Worm (Caenorhabditis elegans) whole organism, young adult: Measurements from ENCODE around the gene tbc-9.

Experiments used
- C06A6.2 ChIP-seq: fragments of 200-800 bp; sonication (Bioruptor generic); conservative IDR thresholded peaks from 2 replicates; pipeline ENCODE4 v1.3.6; 2022; ENCODE audit warnings: missing genetic modification characterization, missing compliant biosample characterization
- C17E4.6 ChIP-seq: fragments of 200-800 bp; sonication (Bioruptor generic); IDR thresholded peaks from 2 replicates; pipeline ENCODE4 v1.3.6; 2022; ENCODE audit warnings: missing genetic modification reagents, missing genetic modification characterization, missing compliant biosample characterization
- D2030.7 ChIP-seq: fragments of 200-800 bp; sonication (Bioruptor generic); IDR thresholded peaks from 2 replicates; pipeline ENCODE4 v1.3.6; 2022; ENCODE audit warnings: missing genetic modification reagents, missing genetic modification characterization, missing compliant biosample characterization
- F10E7.11 ChIP-seq: sonication (generic microtip); optimal IDR thresholded peaks from 2 replicates; lab custom pipeline; 2017; ENCODE audit warnings: mild to moderate bottlenecking, missing genetic modification characterization, moderate library complexity, missing compliant biosample characterization
- F23B12.7 ChIP-seq: sonication (generic microtip); optimal IDR thresholded peaks from 2 replicates; lab custom pipeline; 2017; ENCODE audit warnings: missing genetic modification characterization, mild to moderate bottlenecking, missing compliant biosample characterization, antibody characterized with exemption, moderate library complexity; ENCODE audit not compliant: insufficient read depth
- F33H1.4 ChIP-seq: fragments of 200-800 bp; sonication (Bioruptor generic); IDR thresholded peaks from 2 replicates; pipeline ENCODE4 v1.3.6; 2022; ENCODE audit warnings: missing genetic modification reagents, missing genetic modification characterization, missing compliant biosample characterization
- F57A8.1 ChIP-seq: fragments of 200-800 bp; sonication (Bioruptor generic); optimal IDR thresholded peaks from 2 replicates; lab custom pipeline; 2018; ENCODE audit warnings: mild to moderate bottlenecking, missing genetic modification characterization, moderate library complexity, missing compliant biosample characterization
- Y53G8AR.9 ChIP-seq: fragments of 200-800 bp; sonication (Bioruptor generic); conservative IDR thresholded peaks from 2 replicates; pipeline ENCODE4 v1.3.6; 2022; ENCODE audit warnings: missing genetic modification reagents, missing genetic modification characterization, missing compliant biosample characterization
- Y95B8A.8 ChIP-seq: fragments of 200-800 bp; sonication (Bioruptor generic); IDR thresholded peaks from 2 replicates; pipeline ENCODE4 v1.3.6; 2022; ENCODE audit warnings: missing genetic modification reagents, missing genetic modification characterization, missing compliant biosample characterization
- attf-6 ChIP-seq: fragments of 200-800 bp; sonication (Bioruptor generic); IDR thresholded peaks from 2 replicates; pipeline ENCODE4 v1.3.6; 2022; ENCODE audit warnings: missing genetic modification reagents, missing genetic modification characterization, missing compliant biosample characterization
- bed-2 ChIP-seq: fragments of 200-800 bp; sonication (Bioruptor generic); IDR thresholded peaks from 2 replicates; pipeline ENCODE4 v1.3.6; 2022; ENCODE audit warnings: missing genetic modification reagents, missing genetic modification characterization, missing compliant biosample characterization
- cebp-2 ChIP-seq: fragments of 200-800 bp; sonication (Bioruptor generic); IDR thresholded peaks from 2 replicates; pipeline ENCODE4 v1.3.6; 2022; ENCODE audit warnings: missing genetic modification characterization, missing compliant biosample characterization
- ceh-100 ChIP-seq: fragments of 200-800 bp; sonication (Bioruptor generic); IDR thresholded peaks from 2 replicates; pipeline ENCODE4 v1.3.6; 2022; ENCODE audit warnings: missing genetic modification reagents, missing genetic modification characterization, missing compliant biosample characterization
- ceh-91 ChIP-seq: fragments of 200-800 bp; sonication (Bioruptor generic); IDR thresholded peaks from 2 replicates; pipeline ENCODE4 v1.3.6; 2022; ENCODE audit warnings: missing genetic modification reagents, missing genetic modification characterization, missing compliant biosample characterization
- dox-1 ChIP-seq: fragments of 200-800 bp; sonication (Bioruptor generic); IDR thresholded peaks from 2 replicates; pipeline ENCODE4 v1.3.6; 2022; ENCODE audit warnings: missing genetic modification reagents, missing genetic modification characterization, missing compliant biosample characterization
- egl-44 ChIP-seq: fragments of 200-800 bp; sonication (Bioruptor generic); IDR thresholded peaks from 2 replicates; pipeline ENCODE4 v1.3.6; 2022; ENCODE audit warnings: missing genetic modification reagents, missing genetic modification characterization, missing compliant biosample characterization
- egrh-3 ChIP-seq: fragments of 200-800 bp; sonication (Bioruptor generic); IDR thresholded peaks from 2 replicates; pipeline ENCODE4 v1.3.6; 2022; ENCODE audit warnings: missing genetic modification reagents, missing genetic modification characterization, missing compliant biosample characterization
- gei-17 ChIP-seq: fragments of 200-800 bp; sonication (Bioruptor generic); optimal IDR thresholded peaks from 2 replicates; lab custom pipeline; 2018; ENCODE audit warnings: mild to moderate bottlenecking, missing genetic modification characterization, missing compliant biosample characterization
- him-1 ChIP-seq: sonication (generic microtip); optimal IDR thresholded peaks from 2 replicates; lab custom pipeline; 2016; ENCODE audit warnings: missing genotype, missing genetic modification reagents, missing genetic modification characterization, missing compliant biosample characterization
- hmg-20 ChIP-seq: fragments of 200-800 bp; sonication (Bioruptor generic); IDR thresholded peaks from 2 replicates; pipeline ENCODE4 v1.3.6; 2022; ENCODE audit warnings: missing genetic modification reagents, missing genetic modification characterization, missing compliant biosample characterization
- hrde-1 ChIP-seq: sonication (generic microtip); optimal IDR thresholded peaks from 2 replicates; lab custom pipeline; 2016; ENCODE audit warnings: missing genetic modification characterization, mild to moderate bottlenecking, missing compliant biosample characterization, moderate library complexity, missing genotype, missing genetic modification reagents, borderline replicate concordance
- lin-40 ChIP-seq: sonication (generic microtip); optimal IDR thresholded peaks from 2 replicates; lab custom pipeline; 2016; ENCODE audit warnings: missing genetic modification characterization, mild to moderate bottlenecking, missing compliant biosample characterization, missing genotype, missing genetic modification reagents
- lin-54 ChIP-seq: fragments of 200-800 bp; sonication (Bioruptor generic); optimal IDR thresholded peaks from 2 replicates; lab custom pipeline; 2018; ENCODE audit warnings: mild to moderate bottlenecking, missing genetic modification characterization, missing compliant biosample characterization
- lsl-1 ChIP-seq: fragments of 200-800 bp; sonication (Bioruptor generic); optimal IDR thresholded peaks from 2 replicates; lab custom pipeline; 2018; ENCODE audit warnings: mild to moderate bottlenecking, missing genetic modification characterization, moderate library complexity, missing compliant biosample characterization
- lsy-27 ChIP-seq: sonication (generic microtip); optimal IDR thresholded peaks from 2 replicates; lab custom pipeline; 2017; ENCODE audit warnings: missing genetic modification characterization, mild to moderate bottlenecking, missing compliant biosample characterization, antibody characterized with exemption, missing genotype, borderline replicate concordance; ENCODE audit not compliant: insufficient read depth
- madf-6 ChIP-seq: fragments of 200-800 bp; sonication (Bioruptor generic); IDR thresholded peaks from 2 replicates; pipeline ENCODE4 v1.3.6; 2022; ENCODE audit warnings: missing genetic modification reagents, missing genetic modification characterization, missing compliant biosample characterization
- madf-8 ChIP-seq: fragments of 200-800 bp; sonication (Bioruptor generic); conservative IDR thresholded peaks from 2 replicates; pipeline ENCODE4 v1.3.6; 2022; ENCODE audit warnings: missing genetic modification reagents, missing genetic modification characterization, missing compliant biosample characterization
- nfyb-1 ChIP-seq: fragments of 200-800 bp; sonication (Bioruptor generic); IDR thresholded peaks from 2 replicates; pipeline ENCODE4 v1.3.6; 2022; ENCODE audit warnings: missing genetic modification reagents, missing genetic modification characterization, missing compliant biosample characterization
- nhr-179 ChIP-seq: sonication (generic microtip); optimal IDR thresholded peaks from 2 replicates; lab custom pipeline; 2016; ENCODE audit warnings: mild to moderate bottlenecking, missing genetic modification characterization, missing compliant biosample characterization
- pha-4 ChIP-seq: fragments of 150-350 bp; sonication (generic microtip); optimal IDR thresholded peaks from 2 replicates; lab custom pipeline; 2014; ENCODE audit warnings: missing biosample characterization, missing genetic modification reagents, missing genetic modification characterization
- rcor-1 ChIP-seq: fragments of 200-800 bp; sonication (Bioruptor generic); IDR thresholded peaks from 2 replicates; pipeline ENCODE4 v1.3.6; 2022; ENCODE audit warnings: missing genetic modification reagents, missing genetic modification characterization, missing compliant biosample characterization
- rec-8 ChIP-seq, 2 experiments: sonication (generic microtip); optimal IDR thresholded peaks; 2 replicates each; lab custom pipeline; 2016; ENCODE audit warnings: mild to moderate bottlenecking in 2 of 2, missing genetic modification characterization in 2 of 2, missing genetic modification reagents in 2 of 2, missing genotype in 2 of 2, missing biosample characterization in 1 of 2, missing compliant biosample characterization in 1 of 2, moderate library complexity in 1 of 2
- sea-2 ChIP-seq: fragments of 200-800 bp; sonication (Bioruptor generic); IDR thresholded peaks from 2 replicates; pipeline ENCODE4 v1.3.6; 2022; ENCODE audit warnings: missing genetic modification characterization, missing compliant biosample characterization
- snpc-1.1 ChIP-seq: sonication (generic microtip); optimal IDR thresholded peaks from 2 replicates; lab custom pipeline; 2017; ENCODE audit warnings: missing genetic modification characterization, mild to moderate bottlenecking, missing compliant biosample characterization, antibody characterized with exemption, moderate library complexity, missing genotype, missing genetic modification reagents; ENCODE audit not compliant: insufficient read depth
- snpc-3.4 ChIP-seq: sonication (generic microtip); optimal IDR thresholded peaks from 2 replicates; lab custom pipeline; 2017; ENCODE audit warnings: missing genetic modification characterization, mild to moderate bottlenecking, missing compliant biosample characterization, antibody characterized with exemption, moderate library complexity, missing genotype, missing genetic modification reagents
- snpc-4 ChIP-seq, 5 experiments: fragments of 150-350 bp in 1 of 5; sonication (generic microtip) in 4 of 5; optimal IDR thresholded peaks; 2 replicates each; lab custom pipeline; 2014 to 2018; ENCODE audit warnings: missing genetic modification characterization in 5 of 5, missing biosample characterization in 3 of 5, antibody characterized with exemption in 2 of 5, mild to moderate bottlenecking in 2 of 5, missing compliant biosample characterization in 2 of 5, missing genotype in 2 of 5, moderate library complexity in 2 of 5, missing genetic modification reagents in 1 of 5
- sptf-2 ChIP-seq: fragments of 200-800 bp; sonication (Bioruptor generic); optimal IDR thresholded peaks from 2 replicates; lab custom pipeline; 2018; ENCODE audit warnings: mild to moderate bottlenecking, missing genetic modification characterization, missing compliant biosample characterization
- tbp1 ChIP-seq: fragments of 200-800 bp; sonication (Bioruptor generic); optimal IDR thresholded peaks from 2 replicates; lab custom pipeline; 2018; ENCODE audit warnings: mild to moderate bottlenecking, missing genetic modification characterization, missing compliant biosample characterization
- unc-130 ChIP-seq: sonication (generic microtip); optimal IDR thresholded peaks from 2 replicates; lab custom pipeline; 2016; ENCODE audit warnings: missing genetic modification reagents, missing genetic modification characterization, missing compliant biosample characterization

The tbc-9 gene

DNA sequence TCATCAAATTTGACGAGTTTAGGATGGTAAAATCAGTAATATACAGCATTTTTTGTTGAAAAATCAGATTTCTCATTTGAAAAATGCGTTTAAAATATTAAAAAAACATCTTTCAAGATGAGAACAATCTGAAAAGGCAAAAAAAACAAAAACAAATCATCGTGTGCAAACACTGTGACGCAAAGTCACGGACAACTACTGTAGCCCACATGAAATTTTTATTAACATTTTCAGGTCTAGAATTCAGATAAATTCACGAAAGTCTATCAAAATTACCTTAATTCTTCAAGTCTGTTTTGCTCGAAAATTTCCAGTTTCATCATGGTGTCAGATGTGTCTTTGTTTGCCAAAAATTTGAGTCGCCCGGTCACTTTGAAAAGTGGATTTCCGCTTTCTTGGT lies 36.2 kb upstream of the tbc-9 start (continued):
- TF ChIP-seq pha-4 (no peak), cebp-2 (GFP tag; lab: Robert Waterston, UW) (no peak), F23B12.7 (tag; lab: Kevin White, UChicago) (no peak), F33H1.4 (peak; percentile 49), egl-44 (GFP tag; lab: Robert Waterston, UW) (no peak)

DNA sequence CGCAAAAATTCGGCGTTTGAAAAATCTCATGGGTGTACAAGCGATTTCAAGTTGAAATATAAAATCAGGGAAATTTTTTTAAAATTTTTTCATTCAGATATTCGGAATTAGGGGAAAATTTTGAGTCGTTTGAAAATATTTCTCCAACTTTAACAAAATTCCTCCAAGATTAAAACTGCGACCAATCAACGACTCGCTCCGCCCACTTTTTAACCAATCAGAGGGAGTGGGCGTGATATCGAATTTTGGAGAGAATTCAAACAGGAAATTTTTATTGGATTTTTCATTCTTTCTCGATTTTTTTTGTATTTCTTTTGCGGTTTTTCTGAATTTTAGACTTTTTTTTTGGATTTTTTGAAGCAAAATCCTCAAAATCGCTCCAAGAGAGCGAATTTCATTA lies 22.6 kb upstream of the tbc-9 start:
- TF ChIP-seq hmg-20 (GFP tag; lab: Robert Waterston, UW) (no peak), pha-4 (no peak), C06A6.2 (GFP tag; lab: Robert Waterston, UW) (no peak), gei-17 (no peak)

DNA sequence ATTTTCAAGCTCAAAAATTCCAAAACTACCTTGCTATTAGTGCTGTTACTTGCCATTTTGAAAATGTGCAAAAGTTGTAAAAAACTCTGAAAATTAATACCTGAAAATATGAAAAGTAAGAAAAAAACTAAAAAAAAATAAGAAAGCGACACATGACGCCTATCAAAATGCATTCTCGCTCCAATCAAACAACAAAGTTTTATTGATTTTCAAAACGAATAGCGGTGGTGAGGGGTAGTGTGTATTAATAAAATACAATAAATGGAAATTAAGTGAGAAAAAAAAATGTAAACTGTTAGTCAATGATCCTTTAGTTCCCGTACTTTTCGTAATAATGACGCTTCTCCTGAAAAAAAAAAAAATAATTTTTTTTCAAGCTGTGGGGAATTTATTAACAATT lies 19.1 kb upstream of the tbc-9 start, which contains the start of gene dcap-2:
TSS of gene dcap-2 (minus strand) at position 86 of the 400 bp plus-strand sequence.
- TF ChIP-seq lin-40 (tag; lab: Kevin White, UChicago), result no peak
- TF ChIP-seq snpc-4 (GFP tag; optimal IDR thresholded peaks at IDR 0.05; lab: Kevin White, UChicago), result no peak
- peak in 1 of 4 experiments; percentile 15 for TF ChIP-seq snpc-4 (tag; optimal IDR thresholded peaks at IDR 0.05; lab: Kevin White, UChicago)

DNA sequence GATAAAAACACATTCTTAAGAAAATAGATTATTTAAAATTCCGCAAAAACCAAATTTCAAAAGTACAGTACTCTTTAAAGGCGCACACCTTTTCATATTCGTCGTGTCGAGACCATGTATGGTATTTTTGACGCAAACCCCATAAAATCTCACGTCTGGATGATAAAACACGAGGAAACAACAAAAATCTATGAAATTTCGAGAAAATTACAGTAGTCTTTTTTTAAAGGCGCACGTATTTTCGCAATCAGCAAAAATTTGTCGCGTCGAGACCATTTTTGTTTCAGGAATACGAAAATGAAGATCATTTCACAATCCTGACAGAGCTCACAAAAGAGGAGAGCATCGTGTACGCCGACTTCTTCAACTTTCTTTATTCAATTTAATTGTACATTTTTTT lies 10.4 kb upstream of the tbc-9 start:
- TF ChIP-seq lsl-1 (GFP tag; lab: Kevin White, UChicago) (peak; percentile 68), attf-6 (GFP tag; lab: Robert Waterston, UW) (peak; percentile 69; the same call in 1 of the 2 replicates), rcor-1 (GFP tag; lab: Robert Waterston, UW) (no peak), bed-2 (no peak), hrde-1 (tag; lab: Kevin White, UChicago) (no peak), egrh-3 (no peak), gei-17 (no peak), C17E4.6 (GFP tag; lab: Robert Waterston, UW) (no peak), madf-6 (peak; percentile 59), F33H1.4 (peak; percentile 61), him-1 (tag; lab: Kevin White, UChicago) (peak; percentile 52), sea-2 (GFP tag; lab: Robert Waterston, UW) (no peak), snpc-4 (GFP tag; optimal IDR thresholded peaks at IDR 0.05; lab: Kevin White, UChicago) (no peak), snpc-4 (tag; optimal IDR thresholded peaks at IDR 0.05; lab: Kevin White, UChicago) (peak in 1 of 4 experiments; percentile 66), lsy-27 (no peak)

DNA sequence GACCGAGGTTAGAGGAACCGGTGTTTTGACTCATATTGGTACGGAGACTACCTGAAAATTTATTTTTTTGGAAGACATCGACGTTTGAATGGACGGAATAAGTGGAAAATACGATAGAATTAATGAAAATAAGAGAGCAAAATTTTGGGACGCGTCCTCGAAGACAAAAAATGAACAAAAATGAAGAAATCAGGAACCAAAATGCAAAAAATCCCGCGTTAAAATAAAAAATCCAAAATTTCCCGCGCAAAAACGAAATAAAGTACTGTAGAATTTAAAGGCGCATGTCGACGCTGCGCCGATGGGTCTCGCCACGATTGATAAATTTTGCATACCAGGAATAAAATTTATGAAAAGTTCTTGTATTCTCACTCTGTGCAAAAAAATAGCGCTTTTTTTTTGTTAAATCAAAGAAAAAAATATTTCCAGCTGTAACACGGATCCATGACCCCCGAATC lies 9.5 kb upstream of the tbc-9 start, which contains the start of gene puf-3:
TSS of gene puf-3 (minus strand) at position 51 of the 458 bp plus-strand sequence.
- TF ChIP-seq dox-1 (GFP tag; lab: Robert Waterston, UW) (peak; percentile 82), F23B12.7 (tag; lab: Kevin White, UChicago) (no peak), unc-130 (GFP tag; lab: Kevin White, UChicago) (peak; percentile 25), nhr-179 (tag; lab: Kevin White, UChicago) (no peak), D2030.7 (GFP tag; lab: Robert Waterston, UW) (peak; percentile 94), Y53G8AR.9 (GFP tag; lab: Robert Waterston, UW) (peak; percentile 84), tbp1 (GFP tag; lab: Kevin White, UChicago) (peak; percentile 70), Y95B8A.8 (GFP tag; lab: Robert Waterston, UW) (peak; percentile 88), nfyb-1 (GFP tag; lab: Robert Waterston, UW) (no peak), attf-6 (GFP tag; lab: Robert Waterston, UW) (peak; percentile 95), F33H1.4 (peak; percentile 98), snpc-3.4 (tag; lab: Kevin White, UChicago) (peak; percentile 74), F10E7.11 (tag; lab: Kevin White, UChicago) (no peak), lin-54 (GFP tag; lab: Kevin White, UChicago) (peak; percentile 83), ceh-91 (GFP tag; lab: Robert Waterston, UW) (peak; percentile 97), snpc-4 (GFP tag; optimal IDR thresholded peaks at IDR 0.05; lab: Kevin White, UChicago) (peak; percentile 76), snpc-4 (tag; optimal IDR thresholded peaks at IDR 0.05; lab: Kevin White, UChicago) (peak in 3 of 4 experiments; percentile 55 to 92 (median 82)), rec-8 (tag; optimal IDR thresholded peaks at IDR 0.05; lab: Kevin White, UChicago) (no peak), hmg-20 (GFP tag; lab: Robert Waterston, UW) (no peak), snpc-1.1 (tag; lab: Kevin White, UChicago) (peak; percentile 75), sptf-2 (GFP tag; lab: Kevin White, UChicago) (no peak), ceh-100 (GFP tag; lab: Robert Waterston, UW) (peak; percentile 30; the same call in 1 of the 2 replicates), madf-8 (peak; percentile 97), F57A8.1 (GFP tag; lab: Kevin White, UChicago) (no peak)
